Worm (Caenorhabditis elegans) whole organism, mixed stage, embryonic: ENCODE results near the gene C48B4.3.

Experiments
- M03D4.4 ChIP-seq: sonication (generic microtip); optimal IDR thresholded peaks from 2 replicates; lab custom pipeline; 2017; ENCODE audit warnings: mild to moderate bottlenecking, missing genetic modification characterization, missing compliant biosample characterization
- bed-3 ChIP-seq: fragments of 200-800 bp; sonication (Bioruptor generic); optimal IDR thresholded peaks from 3 replicates; lab custom pipeline; 2018; ENCODE audit warnings: mild to moderate bottlenecking, missing genetic modification characterization, moderate library complexity, missing compliant biosample characterization
- blmp-1 ChIP-seq: fragments of 150-350 bp; optimal IDR thresholded peaks from 2 replicates; lab custom pipeline; 2014; ENCODE audit warnings: missing biosample characterization, missing genetic modification characterization
- ceh-39 ChIP-seq: fragments of 150-350 bp; optimal IDR thresholded peaks from 2 replicates; lab custom pipeline; 2014; ENCODE audit warnings: missing biosample characterization, missing genetic modification characterization
- ceh-43 ChIP-seq: fragments of 200-800 bp; sonication (Bioruptor generic); optimal IDR thresholded peaks from 2 replicates; lab custom pipeline; 2018; ENCODE audit warnings: mild to moderate bottlenecking, missing genetic modification characterization, moderate library complexity, missing compliant biosample characterization
- ceh-83 ChIP-seq: fragments of 200-800 bp; sonication (Bioruptor generic); optimal IDR thresholded peaks from 2 replicates; lab custom pipeline; 2018; ENCODE audit warnings: mild to moderate bottlenecking, missing genetic modification characterization, missing compliant biosample characterization
- ces-1 ChIP-seq: fragments of 150-350 bp; optimal IDR thresholded peaks from 2 replicates; lab custom pipeline; 2014; ENCODE audit warnings: missing biosample characterization, missing genetic modification reagents, missing genetic modification characterization
- cnd-1 ChIP-seq: fragments of 200-800 bp; sonication (Bioruptor generic); optimal IDR thresholded peaks from 2 replicates; lab custom pipeline; 2018; ENCODE audit warnings: mild to moderate bottlenecking, missing genetic modification characterization, missing compliant biosample characterization
- drap-1 ChIP-seq: fragments of 200-800 bp; sonication (Bioruptor generic); optimal IDR thresholded peaks from 3 replicates; lab custom pipeline; 2018; ENCODE audit warnings: mild to moderate bottlenecking, missing genetic modification characterization, missing compliant biosample characterization
- elt-1 ChIP-seq: sonication (generic microtip); optimal IDR thresholded peaks from 2 replicates; lab custom pipeline; 2017; ENCODE audit warnings: missing genetic modification characterization, mild to moderate bottlenecking, missing compliant biosample characterization, antibody characterized with exemption, moderate library complexity, borderline replicate concordance; ENCODE audit not compliant: insufficient read depth
- elt-3 ChIP-seq: fragments of 150-350 bp; optimal IDR thresholded peaks from 2 replicates; lab custom pipeline; 2014; ENCODE audit warnings: missing biosample characterization, missing genetic modification characterization
- flh-1 ChIP-seq: fragments of 200-800 bp; sonication (Bioruptor generic); optimal IDR thresholded peaks from 2 replicates; lab custom pipeline; 2018; ENCODE audit warnings: mild to moderate bottlenecking, missing genetic modification characterization, moderate library complexity, missing compliant biosample characterization
- ham-2 ChIP-seq: fragments of 200-800 bp; sonication (Bioruptor generic); optimal IDR thresholded peaks from 2 replicates; lab custom pipeline; 2018; ENCODE audit warnings: mild to moderate bottlenecking, missing genetic modification characterization, missing compliant biosample characterization
- hlh-1 ChIP-seq: fragments of 150-350 bp; optimal IDR thresholded peaks from 2 replicates; lab custom pipeline; 2014; ENCODE audit warnings: missing biosample characterization, missing genetic modification reagents, missing genetic modification characterization
- lin-13 ChIP-seq: fragments of 150-350 bp; optimal IDR thresholded peaks from 2 replicates; lab custom pipeline; 2014; ENCODE audit warnings: missing biosample characterization, missing genetic modification characterization
- lin-32 ChIP-seq: fragments of 200-800 bp; sonication (Bioruptor generic); optimal IDR thresholded peaks from 2 replicates; lab custom pipeline; 2018; ENCODE audit warnings: mild to moderate bottlenecking, missing genetic modification characterization, missing compliant biosample characterization
- lsy-2 ChIP-seq: fragments of 150-350 bp; optimal IDR thresholded peaks from 2 replicates; lab custom pipeline; 2014; ENCODE audit warnings: missing biosample characterization, missing genetic modification characterization
- mab-5 ChIP-seq: fragments of 150-350 bp; optimal IDR thresholded peaks from 2 replicates; lab custom pipeline; 2014; ENCODE audit warnings: missing biosample characterization, missing genetic modification characterization
- mep-1 ChIP-seq: fragments of 150-350 bp; optimal IDR thresholded peaks from 2 replicates; lab custom pipeline; 2017; ENCODE audit warnings: missing biosample characterization, missing genetic modification reagents, missing genetic modification characterization, inconsistent platforms
- mls-2 ChIP-seq: sonication (generic microtip); optimal IDR thresholded peaks from 2 replicates; lab custom pipeline; 2016; ENCODE audit warnings: mild to moderate bottlenecking, missing genetic modification characterization, moderate library complexity, missing compliant biosample characterization
- nhr-12 ChIP-seq: fragments of 150-350 bp; optimal IDR thresholded peaks from 2 replicates; lab custom pipeline; 2014; ENCODE audit warnings: missing biosample characterization, missing genetic modification characterization
- nhr-2 ChIP-seq: fragments of 150-350 bp; optimal IDR thresholded peaks from 2 replicates; lab custom pipeline; 2014; ENCODE audit warnings: missing biosample characterization, missing genetic modification characterization
- nhr-237 ChIP-seq: fragments of 150-350 bp; optimal IDR thresholded peaks from 2 replicates; lab custom pipeline; 2014; ENCODE audit warnings: missing biosample characterization, missing genetic modification characterization
- nhr-76 ChIP-seq: sonication (generic microtip); optimal IDR thresholded peaks from 2 replicates; lab custom pipeline; 2017; ENCODE audit warnings: missing biosample characterization, missing genetic modification characterization
- pha-4 ChIP-seq: fragments of 150-350 bp; optimal IDR thresholded peaks from 2 replicates; lab custom pipeline; 2018; ENCODE audit warnings: missing biosample characterization, missing genetic modification reagents, missing genetic modification characterization
- sem-2 ChIP-seq: fragments of 200-800 bp; sonication (Bioruptor generic); optimal IDR thresholded peaks from 2 replicates; lab custom pipeline; 2018; ENCODE audit warnings: mild to moderate bottlenecking, missing genetic modification characterization, missing compliant biosample characterization
- snpc-4 ChIP-seq: fragments of 150-350 bp; optimal IDR thresholded peaks from 2 replicates; lab custom pipeline; 2014; ENCODE audit warnings: missing biosample characterization, missing genetic modification characterization
- sptf-1 ChIP-seq: sonication (generic microtip); optimal IDR thresholded peaks from 2 replicates; lab custom pipeline; 2017; ENCODE audit warnings: mild to moderate bottlenecking, missing genetic modification characterization, moderate library complexity, missing compliant biosample characterization
- tbx-8 ChIP-seq: fragments of 200-800 bp; sonication (Bioruptor generic); optimal IDR thresholded peaks from 2 replicates; lab custom pipeline; 2018; ENCODE audit warnings: mild to moderate bottlenecking, missing genetic modification characterization, moderate library complexity, missing compliant biosample characterization
- unc-120 ChIP-seq: sonication (generic microtip); optimal IDR thresholded peaks from 2 replicates; lab custom pipeline; 2017; ENCODE audit warnings: missing genetic modification characterization, missing compliant biosample characterization; ENCODE audit not compliant: poor library complexity, severe bottlenecking
- unc-39 ChIP-seq: fragments of 150-350 bp; optimal IDR thresholded peaks from 2 replicates; lab custom pipeline; 2014; ENCODE audit warnings: missing biosample characterization, missing genetic modification characterization
- unc-62 ChIP-seq: fragments of 150-350 bp; optimal IDR thresholded peaks from 2 replicates; lab custom pipeline; 2014; ENCODE audit warnings: missing biosample characterization, missing genetic modification reagents, missing genetic modification characterization
- zip-8 ChIP-seq: fragments of 150-350 bp; optimal IDR thresholded peaks from 2 replicates; lab custom pipeline; 2014; ENCODE audit warnings: missing biosample characterization, missing genetic modification characterization
- ztf-11 ChIP-seq: fragments of 150-350 bp; optimal IDR thresholded peaks from 2 replicates; lab custom pipeline; 2014; ENCODE audit warnings: missing biosample characterization, missing genetic modification characterization

Gene C48B4.3

DNA sequence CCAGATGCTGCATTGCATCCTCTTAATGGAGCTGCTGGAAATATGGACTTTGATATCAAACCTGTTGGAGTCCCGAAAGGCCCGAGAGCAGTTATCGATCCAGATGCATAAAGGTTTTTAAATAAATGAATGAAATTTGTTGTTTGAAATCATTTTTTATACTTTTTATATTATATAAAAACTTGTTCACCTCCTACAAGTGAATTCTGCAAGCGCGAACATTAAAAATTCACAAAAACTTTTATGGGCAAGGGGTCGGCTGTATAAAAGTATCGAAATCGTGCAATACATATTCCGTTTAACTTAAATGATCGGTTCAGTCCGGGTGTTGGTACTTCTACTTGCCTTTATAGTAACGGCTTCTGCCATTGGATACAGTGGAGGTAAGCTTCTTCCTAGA is 16.0 kb upstream of the C48B4.3 start, which contains the start of gene F58A4.1:
F58A4.1 (plus strand) TSS at position 301 of the 400 bp plus-strand sequence.
- TF ChIP-seq hlh-1 (tag; lab: Kevin White, UChicago) (no peak), ceh-83 (GFP tag; lab: Kevin White, UChicago) (no peak), ceh-43 (no peak), nhr-237 (tag; lab: Kevin White, UChicago) (no peak), unc-62 (GFP tag; lab: Kevin White, UChicago) (no peak), sem-2 (GFP tag; lab: Kevin White, UChicago) (no peak)

- TF ChIP-seq ces-1 (GFP tag; lab: Kevin White, UChicago) (no peak), hlh-1 (tag; lab: Kevin White, UChicago) (no peak), mab-5 (no peak), tbx-8 (GFP tag; lab: Kevin White, UChicago) (no peak), ztf-11 (no peak), flh-1 (GFP tag; lab: Kevin White, UChicago) (no peak), elt-1 (tag; lab: Kevin White, UChicago) (no peak), nhr-237 (tag; lab: Kevin White, UChicago) (no peak), elt-3 (no peak), unc-62 (GFP tag; lab: Kevin White, UChicago) (no peak), blmp-1 (no peak), ham-2 (GFP tag; lab: Kevin White, UChicago) (no peak), M03D4.4 (tag; lab: Kevin White, UChicago) (no peak), lsy-2 (no peak), sptf-1 (tag; lab: Kevin White, UChicago) (no peak), ceh-43 (no peak), drap-1 (no peak), ceh-83 (GFP tag; lab: Kevin White, UChicago) (no peak), ceh-39 (tag; lab: Kevin White, UChicago) (no peak), nhr-76 (tag; lab: Kevin White, UChicago) (no peak)
Measured at ce11 chrIII:9597044-9597443, 14.9 kb upstream of the C48B4.3 start, which contains the start of gene C48B4.12. C48B4.12 (plus strand) TSS chrIII:9597344.

DNA sequence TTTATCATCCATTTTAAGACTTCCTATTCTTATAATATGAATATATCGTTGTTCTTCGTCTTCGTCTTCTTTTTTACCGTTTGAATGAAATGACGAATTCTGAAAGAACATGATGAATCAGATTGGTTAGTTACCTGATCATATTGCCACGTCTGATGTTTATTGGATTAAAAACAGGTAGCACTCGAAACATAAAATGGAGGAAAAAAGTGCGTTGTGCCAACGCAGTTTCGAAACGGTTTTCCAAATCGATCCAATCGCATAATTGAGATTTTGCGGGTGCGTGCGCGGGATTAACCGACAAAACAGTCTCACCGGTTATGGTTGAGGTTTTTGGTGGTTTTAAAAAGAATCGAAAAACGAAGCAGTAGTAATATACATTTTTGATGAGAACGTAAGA is 13.4 kb upstream of the C48B4.3 start, which contains the start of gene rom-2:
rom-2 (minus strand) TSS at position 101 of the 400 bp plus-strand sequence.
- TF ChIP-seq lin-13 (tag; lab: Kevin White, UChicago) (no peak), unc-39 (no peak), blmp-1 (no peak), pha-4 (tag; lab: Kevin White, UChicago) (no peak), nhr-12 (tag; lab: Kevin White, UChicago) (no peak), ceh-39 (tag; lab: Kevin White, UChicago) (no peak), drap-1 (no peak), mab-5 (no peak), tbx-8 (GFP tag; lab: Kevin White, UChicago) (no peak), ceh-43 (no peak), flh-1 (GFP tag; lab: Kevin White, UChicago) (no peak)

- TF ChIP-seq mab-5 (no peak), elt-3 (no peak), zip-8 (tag; lab: Kevin White, UChicago) (no peak), sem-2 (GFP tag; lab: Kevin White, UChicago) (no peak), cnd-1 (tag; lab: Kevin White, UChicago) (no peak), nhr-2 (no peak), ces-1 (GFP tag; lab: Kevin White, UChicago) (no peak), ceh-39 (tag; lab: Kevin White, UChicago) (no peak), ham-2 (GFP tag; lab: Kevin White, UChicago) (no peak), pha-4 (tag; lab: Kevin White, UChicago) (no peak), ceh-83 (GFP tag; lab: Kevin White, UChicago) (no peak), snpc-4 (tag; lab: Kevin White, UChicago) (no peak), bed-3 (no peak)
Measured at ce11 chrIII:9592118-9592517, 9.9 kb upstream of the C48B4.3 start, which contains the start of gene acox-1.5. acox-1.5 (minus strand) TSS chrIII:9592192.

DNA sequence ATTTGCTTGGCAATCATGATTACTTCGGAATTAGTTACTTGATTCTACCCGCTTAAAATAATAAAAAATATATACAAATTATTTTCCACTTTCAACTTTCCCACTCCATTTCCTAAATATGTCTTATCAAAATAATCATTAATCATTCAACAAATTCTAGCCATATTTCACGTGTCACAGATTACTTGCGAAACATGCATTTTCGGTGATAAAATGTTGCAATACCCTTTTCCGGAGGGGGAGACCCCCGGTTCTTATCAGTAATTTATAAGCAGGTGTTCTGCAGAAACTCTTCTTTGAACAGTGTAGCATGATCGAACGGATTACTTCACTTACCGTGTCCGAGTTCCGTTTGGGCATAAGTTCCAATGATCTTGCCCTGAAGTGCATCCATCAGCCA is 8.0 kb upstream of the C48B4.3 start:
- TF ChIP-seq ztf-11 (no peak), zip-8 (tag; lab: Kevin White, UChicago) (no peak), nhr-12 (tag; lab: Kevin White, UChicago) (no peak), lin-32 (GFP tag; lab: Kevin White, UChicago) (no peak), ces-1 (GFP tag; lab: Kevin White, UChicago) (no peak), ceh-43 (no peak), unc-120 (no peak), mls-2 (tag; lab: Kevin White, UChicago) (no peak), unc-39 (no peak), lsy-2 (no peak), nhr-76 (tag; lab: Kevin White, UChicago) (no peak), sptf-1 (tag; lab: Kevin White, UChicago) (no peak), mep-1 (no peak), pha-4 (tag; lab: Kevin White, UChicago) (no peak), nhr-237 (tag; lab: Kevin White, UChicago) (no peak)
